Fruit fly (Drosophila melanogaster) whole organism, embryonic: ENCODE measurements around the gene Tet.

Experiments used
- C15 ChIP-seq: fragments of 200-800 bp; sonication (Bioruptor generic); IDR thresholded peaks from 3 replicates; pipeline ENCODE4 v1.3.6; 2022; ENCODE audit warnings: missing biosample characterization, missing genetic modification characterization
- CG10209 ChIP-seq: fragments of 200-800 bp; sonication (Bioruptor generic); optimal IDR thresholded peaks from 3 replicates; lab custom pipeline; 2017; ENCODE audit warnings: missing biosample characterization, mild to moderate bottlenecking, missing genetic modification characterization, missing genetic modification reagents
- CG10959 ChIP-seq: fragments of 200-800 bp; sonication (Bioruptor generic); IDR thresholded peaks from 2 replicates; pipeline ENCODE4 v1.3.6; 2022; ENCODE audit warnings: missing biosample characterization, missing genetic modification characterization
- CG11560 ChIP-seq: fragments of 200-800 bp; sonication (Bioruptor generic); IDR thresholded peaks from 3 replicates; pipeline ENCODE4 v1.3.6; 2022; ENCODE audit warnings: missing biosample characterization, missing genetic modification characterization
- CG11695 ChIP-seq: fragments of 200-800 bp; sonication (Bioruptor generic); IDR thresholded peaks from 3 replicates; pipeline ENCODE4 v1.3.6; 2022; ENCODE audit warnings: missing biosample characterization, missing genetic modification characterization
- CG15011 ChIP-seq: fragments of 200-800 bp; sonication (Bioruptor generic); optimal IDR thresholded peaks from 3 replicates; lab custom pipeline; 2018; ENCODE audit warnings: missing biosample characterization, mild to moderate bottlenecking, missing genetic modification characterization
- CG17359 ChIP-seq: fragments of 200-800 bp; sonication (Bioruptor generic); optimal IDR thresholded peaks from 3 replicates; lab custom pipeline; 2018; ENCODE audit warnings: missing biosample characterization, mild to moderate bottlenecking, missing genetic modification characterization, moderate library complexity
- CG2120 ChIP-seq: fragments of 200-800 bp; sonication (Bioruptor generic); optimal IDR thresholded peaks from 3 replicates; lab custom pipeline; 2016; ENCODE audit warnings: missing biosample characterization, missing genetic modification characterization
- CG2199 ChIP-seq: fragments of 200-800 bp; sonication (Bioruptor generic); IDR thresholded peaks from 3 replicates; pipeline ENCODE4 v1.3.6; 2022; ENCODE audit warnings: missing biosample characterization, missing genetic modification characterization
- CG31441 ChIP-seq: fragments of 200-800 bp; sonication (Bioruptor generic); IDR thresholded peaks from 2 replicates; pipeline ENCODE4 v1.3.6; 2022; ENCODE audit warnings: missing biosample characterization, missing genetic modification characterization
- CG32532 ChIP-seq: fragments of 200-800 bp; sonication (Bioruptor generic); IDR thresholded peaks from 2 replicates; pipeline ENCODE4 v1.3.6; 2022; ENCODE audit warnings: missing biosample characterization, missing genetic modification characterization
- CG4328 ChIP-seq: fragments of 200-800 bp; sonication (Bioruptor generic); optimal IDR thresholded peaks from 3 replicates; lab custom pipeline; 2017; ENCODE audit warnings: missing biosample characterization, missing genetic modification reagents, missing genetic modification characterization
- CG6175 ChIP-seq: fragments of 200-800 bp; sonication (Bioruptor generic); IDR thresholded peaks from 3 replicates; pipeline ENCODE4 v1.3.6; 2022; ENCODE audit warnings: missing biosample characterization, missing genetic modification characterization
- CG6654 ChIP-seq: fragments of 200-800 bp; sonication (Bioruptor generic); optimal IDR thresholded peaks from 2 replicates; lab custom pipeline; 2017; ENCODE audit warnings: missing biosample characterization, mild to moderate bottlenecking, missing genetic modification characterization
- CG7786 ChIP-seq: fragments of 200-800 bp; sonication (Bioruptor generic); optimal IDR thresholded peaks from 2 replicates; lab custom pipeline; 2016; ENCODE audit warnings: missing biosample characterization, missing genetic modification characterization
- Camta ChIP-seq: fragments of 200-800 bp; sonication (Bioruptor generic); optimal IDR thresholded peaks from 2 replicates; lab custom pipeline; 2016; ENCODE audit warnings: missing biosample characterization, missing genetic modification characterization
- D19A ChIP-seq: fragments of 200-800 bp; optimal IDR thresholded peaks from 3 replicates; lab custom pipeline; 2019; ENCODE audit warnings: missing biosample characterization, mild to moderate bottlenecking, missing genetic modification characterization, moderate library complexity
- Dek ChIP-seq: fragments of 200-800 bp; sonication (Bioruptor generic); optimal IDR thresholded peaks from 3 replicates; lab custom pipeline; 2019; ENCODE audit warnings: missing biosample characterization, mild to moderate bottlenecking, missing genetic modification characterization, moderate library complexity
- Doc2 ChIP-seq: fragments of 200-800 bp; sonication (Bioruptor generic); IDR thresholded peaks from 2 replicates; pipeline ENCODE4 v1.3.6; 2022; ENCODE audit warnings: missing biosample characterization, missing genetic modification characterization
- E2f1 ChIP-seq: fragments of 200-800 bp; sonication (Bioruptor generic); IDR thresholded peaks from 2 replicates; pipeline ENCODE4 v1.3.6; 2022; ENCODE audit warnings: missing biosample characterization, missing genetic modification characterization
- Eip74EF ChIP-seq, 2 experiments: fragments of 200-800 bp in 1 of 2; fragments of >200 bp in 1 of 2; sonication (Bioruptor generic) in 1 of 2; optimal IDR thresholded peaks; 2 replicates each; lab custom pipeline; 2017 to 2019; ENCODE audit warnings: missing biosample characterization in 2 of 2, missing genetic modification characterization in 2 of 2, mild to moderate bottlenecking in 1 of 2, moderate library complexity in 1 of 2
- HmgZ ChIP-seq: fragments of 200-800 bp; sonication (Bioruptor generic); optimal IDR thresholded peaks from 2 replicates; lab custom pipeline; 2018; ENCODE audit warnings: missing biosample characterization, mild to moderate bottlenecking, missing genetic modification characterization
- MBD-R2 ChIP-seq: fragments of 200-800 bp; sonication (Bioruptor generic); IDR thresholded peaks from 2 replicates; pipeline ENCODE4 v1.3.6; 2022; ENCODE audit warnings: missing biosample characterization, missing genetic modification characterization
- Meics ChIP-seq: fragments of 200-800 bp; sonication (Bioruptor generic); optimal IDR thresholded peaks from 2 replicates; lab custom pipeline; 2017; ENCODE audit warnings: missing biosample characterization, mild to moderate bottlenecking, missing genetic modification characterization
- NfI ChIP-seq: fragments of 200-800 bp; sonication (Bioruptor generic); optimal IDR thresholded peaks from 3 replicates; lab custom pipeline; 2018; ENCODE audit warnings: missing biosample characterization, mild to moderate bottlenecking, missing genetic modification characterization, moderate library complexity
- Oli ChIP-seq: fragments of 200-800 bp; sonication (Bioruptor generic); optimal IDR thresholded peaks from 2 replicates; lab custom pipeline; 2018; ENCODE audit warnings: missing biosample characterization, mild to moderate bottlenecking, missing genetic modification characterization, moderate library complexity
- Opbp ChIP-seq: fragments of 200-800 bp; sonication (Bioruptor generic); IDR thresholded peaks from 3 replicates; pipeline ENCODE4 v1.3.6; 2022; ENCODE audit warnings: missing biosample characterization, missing genetic modification characterization; ENCODE audit not compliant: partially characterized antibody
- Vsx1 ChIP-seq: fragments of 200-800 bp; sonication (Bioruptor generic); optimal IDR thresholded peaks from 2 replicates; lab custom pipeline; 2017; ENCODE audit warnings: missing biosample characterization, mild to moderate bottlenecking, missing genetic modification characterization, missing genetic modification reagents
- Xbp1 ChIP-seq: fragments of 200-800 bp; sonication (Bioruptor generic); optimal IDR thresholded peaks from 3 replicates; lab custom pipeline; 2016; ENCODE audit warnings: missing biosample characterization, mild to moderate bottlenecking, missing genetic modification characterization
- amos ChIP-seq: fragments of 200-800 bp; sonication (Bioruptor generic); IDR thresholded peaks from 2 replicates; pipeline ENCODE4 v1.3.6; 2022; ENCODE audit warnings: missing biosample characterization, missing genetic modification characterization; ENCODE audit not compliant: partially characterized antibody
- caup ChIP-seq: fragments of 200-800 bp; sonication (Bioruptor generic); optimal IDR thresholded peaks from 3 replicates; lab custom pipeline; 2017; ENCODE audit warnings: missing biosample characterization, mild to moderate bottlenecking, missing genetic modification characterization, moderate library complexity; ENCODE audit not compliant: severe bottlenecking
- chm ChIP-seq: fragments of 200-800 bp; sonication (Bioruptor generic); IDR thresholded peaks from 2 replicates; pipeline ENCODE4 v1.3.6; 2022; ENCODE audit warnings: missing biosample characterization, missing genetic modification characterization
- crc ChIP-seq: fragments of 200-800 bp; sonication (Bioruptor generic); optimal IDR thresholded peaks from 2 replicates; lab custom pipeline; 2016; ENCODE audit warnings: missing biosample characterization, missing genetic modification characterization
- dpn ChIP-seq, 2 experiments: fragments of 200-800 bp; sonication (Bioruptor generic); optimal IDR thresholded peaks; 3 replicates each; lab custom pipeline; 2016; ENCODE audit warnings: missing biosample characterization in 2 of 2, missing genetic modification characterization in 2 of 2
- emc ChIP-seq: fragments of 200-800 bp; sonication (Bioruptor generic); optimal IDR thresholded peaks from 2 replicates; lab custom pipeline; 2016; ENCODE audit warnings: missing biosample characterization, missing genetic modification characterization
- fd64A ChIP-seq: fragments of 200-800 bp; sonication (Bioruptor generic); optimal IDR thresholded peaks from 3 replicates; lab custom pipeline; 2018; ENCODE audit warnings: missing biosample characterization, mild to moderate bottlenecking, missing genetic modification characterization
- fu2 ChIP-seq: fragments of 200-800 bp; sonication (Bioruptor generic); optimal IDR thresholded peaks from 2 replicates; lab custom pipeline; 2016; ENCODE audit warnings: missing biosample characterization, missing genetic modification characterization
- grau ChIP-seq: fragments of 200-800 bp; optimal IDR thresholded peaks from 3 replicates; lab custom pipeline; 2019; ENCODE audit warnings: missing biosample characterization, mild to moderate bottlenecking, missing genetic modification characterization, moderate library complexity
- lmd ChIP-seq: fragments of 200-800 bp; sonication (Bioruptor generic); IDR thresholded peaks from 2 replicates; pipeline ENCODE4 v1.3.6; 2022; ENCODE audit warnings: missing biosample characterization, missing genetic modification characterization
- mld ChIP-seq: fragments of 200-800 bp; sonication (Bioruptor generic); IDR thresholded peaks from 3 replicates; pipeline ENCODE4 v1.3.6; 2022; ENCODE audit warnings: missing biosample characterization, missing genetic modification characterization; ENCODE audit not compliant: partially characterized antibody
- nerfin-2 ChIP-seq: fragments of 200-800 bp; sonication (Bioruptor generic); IDR thresholded peaks from 2 replicates; pipeline ENCODE4 v1.3.6; 2022; ENCODE audit warnings: missing biosample characterization, missing genetic modification characterization; ENCODE audit not compliant: partially characterized antibody
- onecut ChIP-seq: fragments of 200-800 bp; sonication (Bioruptor generic); IDR thresholded peaks from 2 replicates; pipeline ENCODE4 v1.3.6; 2022; ENCODE audit warnings: missing biosample characterization, missing genetic modification characterization
- pros ChIP-seq: fragments of 200-800 bp; sonication (Bioruptor generic); optimal IDR thresholded peaks from 3 replicates; lab custom pipeline; 2019; ENCODE audit warnings: missing biosample characterization, mild to moderate bottlenecking, missing genetic modification characterization, moderate library complexity
- pum ChIP-seq: fragments of 200-800 bp; sonication (Bioruptor generic); optimal IDR thresholded peaks from 2 replicates; lab custom pipeline; 2016; ENCODE audit warnings: missing biosample characterization, missing genetic modification characterization
- pzg ChIP-seq: fragments of 200-800 bp; sonication (Bioruptor generic); optimal IDR thresholded peaks from 3 replicates; lab custom pipeline; 2018; ENCODE audit warnings: missing biosample characterization, mild to moderate bottlenecking, missing genetic modification characterization, moderate library complexity
- sd ChIP-seq: fragments of 200-800 bp; sonication (Bioruptor generic); optimal IDR thresholded peaks from 3 replicates; lab custom pipeline; 2018; ENCODE audit warnings: missing biosample characterization, mild to moderate bottlenecking, missing genetic modification characterization, moderate library complexity
- sob ChIP-seq: fragments of 200-800 bp; sonication (Bioruptor generic); IDR thresholded peaks from 2 replicates; pipeline ENCODE4 v1.3.6; 2022; ENCODE audit warnings: missing biosample characterization, missing genetic modification characterization
- tna ChIP-seq: fragments of 200-800 bp; sonication (Bioruptor generic); IDR thresholded peaks from 2 replicates; pipeline ENCODE4 v1.3.6; 2022; ENCODE audit warnings: missing biosample characterization, missing genetic modification characterization; ENCODE audit not compliant: partially characterized antibody
- vvl ChIP-seq: fragments of 200-800 bp; sonication (Bioruptor generic); IDR thresholded peaks from 2 replicates; pipeline ENCODE4 v1.3.6; 2022; ENCODE audit warnings: missing biosample characterization, missing genetic modification characterization

Tet gene

dm6 chr3L:2828163-2828562, 50.8 kb downstream of the Tet start:
- TF ChIP-seq pros (GFP tag; lab: Kevin White, UChicago) (peak; percentile 10), onecut (GFP tag; lab: Robert Waterston, UW) (peak; percentile 98), HmgZ (no peak), Opbp (GFP tag; lab: Robert Waterston, UW) (no peak), chm (GFP tag; lab: Robert Waterston, UW) (0 out of 2 replicates have a peak, but pooled peaks have one; percentile 21)
- TF ChIP-seq, all 482 proteins: peak for 3

dm6 chr3L:2825377-2825776, 53.6 kb downstream of the Tet start:
- TF ChIP-seq CG10959 (GFP tag; lab: Robert Waterston, UW) (no peak), CG17359 (tag; lab: Kevin White, UChicago) (peak; percentile 81), Camta (GFP tag; lab: Kevin White, UChicago) (peak; percentile 16), CG32532 (peak; percentile 10; the same call in 1 of the 2 replicates), pzg (GFP tag; lab: Kevin White, UChicago) (no peak), Xbp1 (peak; percentile 58), CG4328 (peak; percentile 40), CG6175 (GFP tag; lab: Robert Waterston, UW) (no peak), CG2199 (GFP tag; lab: Robert Waterston, UW) (no peak), CG11560 (no peak), Dek (tag; lab: Kevin White, UChicago) (peak; percentile 37), vvl (GFP tag; lab: Robert Waterston, UW) (peak; percentile 58), NfI (GFP tag; lab: Kevin White, UChicago) (peak; percentile 42), Doc2 (GFP tag; lab: Robert Waterston, UW) (no peak), amos (GFP tag; lab: Robert Waterston, UW) (no peak), CG6654 (no peak), tna (no peak), E2f1 (0 out of 2 replicates have a peak, but pooled peaks have one; percentile 29), D19A (tag; lab: Kevin White, UChicago) (peak; percentile 63), CG2120 (peak; percentile 46), pum (GFP tag; lab: Kevin White, UChicago) (peak; percentile 9), fu2 (GFP tag; lab: Kevin White, UChicago) (no peak), fd64A (peak; percentile 15), CG11695 (peak; percentile 61), CG7786 (no peak), Eip74EF (GFP tag; optimal IDR thresholded peaks at IDR 0.05; lab: Kevin White, UChicago) (peak in 1 of 2 experiments; percentile 31), Vsx1 (GFP tag; lab: Kevin White, UChicago) (no peak), sob (GFP tag; lab: Robert Waterston, UW) (peak; percentile 52), CG15011 (GFP tag; lab: Kevin White, UChicago) (peak; percentile 26), nerfin-2 (GFP tag; lab: Robert Waterston, UW) (no peak), dpn (GFP tag; optimal IDR thresholded peaks at IDR 0.05; lab: Kevin White, UChicago) (peak; percentile 39 to 52), caup (GFP tag; lab: Kevin White, UChicago) (peak; percentile 53), mld (no peak), CG31441 (peak; percentile 75), emc (GFP tag; lab: Kevin White, UChicago) (no peak), Oli (tag; lab: Kevin White, UChicago) (peak; percentile 55), C15 (GFP tag; lab: Robert Waterston, UW) (no peak), crc (GFP tag; lab: Kevin White, UChicago) (no peak), MBD-R2 (peak; percentile 19; the same call in 1 of the 2 replicates), grau (tag; lab: Kevin White, UChicago) (peak; percentile 68), lmd (peak; percentile 47; the same call in 1 of the 2 replicates), CG10209 (peak; percentile 30), sd (peak; percentile 57), Meics (peak; percentile 67)
